Fruit fly (Drosophila melanogaster): ENCODE results near the gene CG13733.

Gene CG13733

DNA sequence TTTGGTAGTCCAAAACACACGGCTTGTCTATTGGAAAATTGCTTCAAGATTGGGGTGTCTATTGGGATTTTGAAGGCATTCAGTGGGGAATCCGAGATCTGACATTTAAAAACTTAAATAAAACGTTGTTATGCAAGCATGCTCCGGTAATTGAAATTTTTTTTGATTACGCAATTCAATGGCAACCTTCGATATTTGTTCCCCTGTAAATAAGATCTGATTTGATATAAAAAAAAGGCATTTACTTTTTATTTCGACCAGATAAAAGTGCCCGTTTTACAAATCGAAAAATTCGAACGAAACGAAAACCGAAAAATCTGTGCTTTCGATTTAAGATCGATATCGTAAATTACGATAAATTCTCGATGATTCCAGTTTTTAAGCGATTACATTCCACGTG is at the start of gene CG13733, which contains the start of gene qjt:
TSS of gene CG13733 (minus strand) at position 101 of the 400 bp plus-strand sequence.
TSS of gene qjt (plus strand) at position 271 of the 400 bp plus-strand sequence.
- no peak for TF ChIP-seq CG17801 (GFP tag; optimal IDR thresholded peaks at IDR 0.05; ENCODE audit: partially characterized antibody)

DNA sequence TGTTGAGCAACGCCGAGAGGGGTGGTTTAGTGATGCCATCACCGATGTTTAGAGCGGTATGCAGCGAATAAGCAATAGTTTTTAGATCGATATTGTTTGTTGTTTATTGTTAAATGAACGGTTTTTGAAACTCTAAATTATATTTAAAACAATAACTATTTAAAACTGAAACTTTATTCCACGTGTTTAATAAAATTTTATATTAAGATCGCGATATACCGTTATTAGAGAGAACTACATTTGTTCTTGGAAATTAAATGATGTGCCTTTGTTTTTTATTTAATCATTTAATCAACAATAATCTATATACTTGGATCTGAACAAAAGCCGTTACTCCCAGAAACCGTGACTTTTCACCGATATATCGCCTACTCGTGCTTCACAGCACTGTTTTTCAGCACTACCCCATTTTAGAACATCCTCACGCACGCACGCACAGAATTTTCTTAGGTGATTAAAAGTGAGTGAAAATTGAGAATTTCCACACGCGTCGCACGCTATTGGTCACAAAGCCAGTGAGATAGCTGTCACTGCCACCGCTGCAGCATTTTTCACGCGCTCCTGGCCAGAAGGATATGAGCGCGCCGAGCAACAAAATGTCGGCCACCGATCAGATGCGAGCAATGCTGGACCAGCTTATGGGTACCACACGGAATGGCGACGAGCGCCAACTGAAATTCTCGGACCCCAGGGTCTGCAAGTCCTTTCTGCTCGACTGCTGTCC is 35.3 kb upstream of the CG13733 start, which contains the start of the genes U4-U6-60K and CG7564:
TSS of gene U4-U6-60K (minus strand) at position 20 of the 724 bp plus-strand sequence.
TSS of gene CG7564 (plus strand) at position 406 of the 724 bp plus-strand sequence.
- peak; percentile 2 for TF ChIP-seq CG17801 (GFP tag; optimal IDR thresholded peaks at IDR 0.05; ENCODE audit: partially characterized antibody)

DNA sequence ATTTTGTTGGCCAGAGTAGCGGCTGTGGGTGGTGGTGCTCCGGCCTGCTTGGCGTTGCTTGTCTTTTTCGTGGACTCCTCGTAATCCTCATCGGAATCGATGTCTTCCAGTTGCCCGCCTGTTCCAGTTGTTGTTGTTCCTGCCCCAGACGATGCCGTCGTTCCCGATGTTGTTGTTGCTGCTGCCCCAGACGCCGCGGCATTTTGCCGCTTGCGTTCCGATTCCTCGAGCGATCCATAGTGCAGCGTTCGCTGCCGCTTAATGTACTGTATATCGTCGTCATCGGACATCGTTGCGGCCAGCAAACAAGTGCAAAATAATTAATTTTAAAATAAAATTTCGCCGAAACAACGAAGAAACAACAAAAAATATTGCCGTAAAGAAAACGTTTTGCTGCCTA is 34.8 kb upstream of the CG13733 start:
- no peak for TF ChIP-seq CG17801 (GFP tag; optimal IDR thresholded peaks at IDR 0.05; ENCODE audit: partially characterized antibody)

DNA sequence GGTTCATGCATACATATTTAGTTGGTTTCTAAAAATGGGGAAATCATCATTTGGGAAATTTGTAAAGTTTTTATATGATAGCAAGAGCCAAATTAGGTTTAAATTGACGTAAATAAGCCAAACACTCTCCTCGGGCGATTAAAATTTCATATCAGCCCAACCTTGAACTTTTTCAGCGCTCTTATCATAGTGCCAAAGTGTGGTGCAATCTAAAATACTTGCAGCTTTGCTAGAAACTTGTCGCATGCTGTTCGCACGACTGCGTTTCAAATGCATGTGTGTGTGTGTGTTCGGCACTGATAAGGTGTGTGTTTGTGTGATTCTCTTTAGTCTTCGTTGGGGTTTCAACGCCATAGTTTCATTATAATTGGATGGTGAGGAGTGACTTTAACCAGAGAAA is 28.1 kb upstream of the CG13733 start:
- no peak for TF ChIP-seq CG17801 (GFP tag; optimal IDR thresholded peaks at IDR 0.05; ENCODE audit: partially characterized antibody)

DNA sequence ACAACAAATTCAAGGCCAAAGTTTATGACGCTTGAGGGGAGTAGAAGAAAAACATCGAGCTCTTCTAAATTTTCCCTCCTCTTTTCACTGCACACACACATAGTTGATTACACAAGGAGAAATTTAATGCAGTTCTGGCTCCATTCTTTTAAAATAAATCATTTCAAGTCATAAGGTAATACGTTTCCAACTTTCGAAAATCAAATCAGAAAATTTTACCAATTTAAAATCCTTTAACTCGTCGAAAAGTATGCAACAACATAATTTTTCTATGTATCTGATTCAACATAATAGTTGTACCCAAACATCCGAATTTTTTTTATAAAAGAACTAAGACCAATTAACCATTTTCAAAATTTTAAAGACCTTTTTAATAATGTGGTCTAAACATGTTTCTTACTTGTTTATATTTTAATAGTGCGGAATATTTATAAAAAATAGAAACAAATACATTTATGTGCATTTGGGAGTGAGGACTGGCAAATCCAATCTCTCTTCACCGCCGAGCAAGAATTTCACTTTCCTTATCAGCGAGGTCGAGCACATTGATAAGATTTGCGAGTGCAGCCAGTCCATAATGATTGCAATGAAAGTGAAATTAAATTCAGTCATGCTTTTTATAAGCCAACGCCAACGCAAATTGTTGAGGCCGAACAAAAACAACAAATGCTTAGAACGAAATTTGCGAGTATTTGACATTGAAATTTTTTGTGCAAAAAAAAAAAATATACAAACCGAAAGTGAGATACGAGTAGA is 27.5 kb upstream of the CG13733 start:
- no peak for TF ChIP-seq CG17801 (GFP tag; optimal IDR thresholded peaks at IDR 0.05; ENCODE audit: partially characterized antibody)

DNA sequence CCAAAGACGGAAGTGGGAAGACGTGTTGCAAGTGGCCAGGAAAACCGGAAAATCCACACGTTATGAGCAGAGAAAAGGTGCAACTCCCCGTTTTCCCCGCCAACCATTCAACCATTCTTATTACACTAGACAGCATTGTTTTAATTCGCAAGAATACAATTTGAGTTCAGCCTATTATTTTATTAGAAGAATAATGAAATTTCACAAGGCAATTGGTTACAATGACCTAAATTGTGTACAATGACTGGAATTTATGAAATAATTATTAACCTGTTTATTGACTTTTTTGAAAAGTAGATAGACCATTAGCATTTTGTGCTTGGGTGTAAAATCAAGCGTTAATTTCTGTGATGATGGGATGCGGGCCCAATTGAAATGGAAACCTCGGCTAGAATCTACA is 25.8 kb upstream of the CG13733 start:
- TF ChIP-seq CG17801 (GFP tag; optimal IDR thresholded peaks at IDR 0.05; ENCODE audit: partially characterized antibody): no peak

DNA sequence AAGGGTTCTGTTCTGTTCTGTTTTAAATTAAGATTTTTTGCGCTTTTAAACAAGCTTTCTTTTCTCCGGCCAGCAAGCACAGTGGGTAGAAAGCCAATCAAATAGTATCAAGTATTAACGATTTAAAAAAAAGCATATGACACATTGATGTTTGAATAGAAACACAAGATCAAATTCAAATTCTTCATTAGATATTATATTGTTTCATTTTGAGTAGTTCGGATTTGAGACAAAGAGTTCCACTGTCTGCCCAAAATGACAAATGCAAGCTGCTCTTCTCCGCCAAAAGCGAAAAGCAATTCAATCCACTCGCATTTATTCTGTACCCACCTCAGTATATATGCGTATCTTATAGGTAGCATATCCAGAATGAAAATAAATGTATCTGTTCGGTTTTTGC is 23.5 kb upstream of the CG13733 start:
- TF ChIP-seq CG17801 (GFP tag; optimal IDR thresholded peaks at IDR 0.05; ENCODE audit: partially characterized antibody): no peak

DNA sequence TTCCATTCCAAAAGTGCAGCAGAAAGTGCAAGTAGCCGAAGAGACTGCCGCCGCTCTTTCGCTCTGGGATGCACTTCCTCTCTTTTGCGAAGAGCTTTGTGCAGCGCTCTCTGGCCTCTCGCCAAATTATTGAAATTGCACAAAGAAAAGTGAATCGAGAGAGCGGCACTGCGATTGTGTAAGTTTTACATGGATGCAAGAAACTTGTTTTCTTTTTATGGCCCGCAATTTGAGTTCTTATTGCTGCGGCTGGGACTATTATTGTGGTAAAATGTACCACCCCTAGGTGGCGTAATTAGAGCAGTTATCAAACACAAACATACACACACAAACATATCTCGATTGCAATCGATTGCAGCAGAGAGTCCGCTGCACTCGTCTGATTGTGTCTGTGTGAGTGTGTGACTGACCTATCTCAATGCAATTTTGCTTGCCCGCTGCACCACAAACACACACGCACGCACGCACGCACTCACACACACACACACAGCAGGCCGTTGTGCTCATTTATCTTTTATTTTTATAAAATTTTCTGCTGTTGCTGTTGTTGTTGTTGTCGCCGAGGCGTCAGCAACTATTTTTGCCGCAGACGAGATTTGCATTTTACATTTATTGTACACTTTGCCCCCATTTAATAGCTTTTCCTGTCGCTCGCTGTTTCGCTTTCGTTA is 21.7 kb upstream of the CG13733 start:
- TF ChIP-seq CG17801 (GFP tag; optimal IDR thresholded peaks at IDR 0.05; ENCODE audit: partially characterized antibody): peak; percentile 16

DNA sequence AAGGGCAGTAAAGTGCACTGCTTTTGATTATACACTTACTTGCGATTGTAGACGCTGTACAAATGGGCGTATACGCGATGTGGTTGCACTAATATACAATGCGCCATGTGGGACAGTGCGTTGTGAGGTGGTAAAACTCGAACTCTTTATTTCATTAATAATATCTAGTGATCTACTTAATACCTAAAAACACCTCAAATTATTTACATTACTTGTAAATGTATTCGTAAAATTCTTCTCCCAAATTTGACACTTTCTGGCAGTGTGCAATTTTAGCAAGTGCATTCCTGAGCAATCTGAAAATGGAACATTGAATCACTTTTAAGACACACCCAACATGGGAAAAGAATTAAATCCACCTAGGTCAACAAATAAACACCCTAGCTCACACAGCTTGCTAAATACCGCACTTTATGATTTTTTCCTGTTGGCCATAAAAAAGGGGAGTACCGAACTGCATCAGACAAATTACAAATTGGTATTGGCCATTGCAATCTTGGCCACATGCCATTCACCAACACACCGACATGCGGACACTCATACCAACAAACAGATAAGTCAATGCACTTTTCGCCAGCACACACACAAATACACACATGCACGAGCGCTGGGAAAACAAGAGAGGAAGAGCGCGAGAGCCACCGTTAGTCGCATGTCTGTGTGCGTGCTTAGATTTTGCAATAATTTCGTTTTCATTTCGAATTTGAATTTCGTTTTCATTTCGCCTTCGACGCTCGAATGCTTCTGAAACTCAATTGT is 20.4 kb upstream of the CG13733 start:
- TF ChIP-seq CG17801 (GFP tag; optimal IDR thresholded peaks at IDR 0.05; ENCODE audit: partially characterized antibody): no peak

DNA sequence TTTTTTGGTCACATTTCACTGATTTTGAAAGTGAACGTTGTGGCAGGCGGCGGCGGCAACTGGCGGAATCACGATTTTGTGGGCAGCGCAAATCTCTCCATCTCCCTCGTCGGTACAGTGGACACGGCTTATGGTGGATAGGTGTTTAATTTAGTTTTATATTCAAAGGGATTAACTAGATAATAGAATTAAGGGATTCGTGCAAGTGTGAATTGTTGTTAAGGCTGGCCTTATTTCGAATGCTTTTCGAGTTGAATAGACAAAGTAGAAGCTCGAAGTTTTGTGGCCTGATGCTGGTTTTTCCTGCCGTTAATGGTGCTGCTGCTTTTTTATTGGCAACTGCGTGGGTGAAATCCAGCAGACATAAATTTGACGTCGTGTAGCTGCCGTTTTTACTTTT is 19.2 kb upstream of the CG13733 start:
- no peak for TF ChIP-seq CG17801 (GFP tag; optimal IDR thresholded peaks at IDR 0.05; ENCODE audit: partially characterized antibody)

DNA sequence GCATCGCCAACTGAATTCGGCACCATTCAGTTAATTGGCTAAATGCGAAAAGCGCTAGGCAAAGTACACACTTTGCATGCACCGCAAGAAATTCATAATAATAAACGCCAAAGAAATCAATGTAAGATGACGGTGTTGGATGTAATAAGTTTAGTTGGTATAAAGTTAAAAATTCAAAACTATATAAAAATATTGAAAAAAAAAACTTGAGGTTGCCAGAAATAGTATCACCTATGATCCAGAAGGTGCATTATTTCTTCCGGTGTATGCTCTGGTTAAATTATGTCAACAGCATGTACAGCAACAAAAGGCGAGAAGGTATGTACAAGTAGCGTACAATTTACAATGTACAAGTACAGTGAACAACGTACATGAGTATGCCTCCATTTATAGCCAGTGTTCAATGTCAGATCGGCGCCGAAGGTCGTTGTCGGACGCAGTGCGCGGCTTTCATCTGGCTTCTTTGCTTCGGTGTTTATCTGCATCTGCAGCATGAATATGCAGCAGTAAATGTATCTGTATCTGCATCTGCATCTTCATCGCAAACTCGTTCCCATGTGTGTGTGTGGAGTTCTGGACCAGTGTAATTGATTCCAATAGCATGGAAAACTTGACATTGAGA is 18.3 kb upstream of the CG13733 start:
- TF ChIP-seq CG17801 (GFP tag; optimal IDR thresholded peaks at IDR 0.05; ENCODE audit: partially characterized antibody): no peak

DNA sequence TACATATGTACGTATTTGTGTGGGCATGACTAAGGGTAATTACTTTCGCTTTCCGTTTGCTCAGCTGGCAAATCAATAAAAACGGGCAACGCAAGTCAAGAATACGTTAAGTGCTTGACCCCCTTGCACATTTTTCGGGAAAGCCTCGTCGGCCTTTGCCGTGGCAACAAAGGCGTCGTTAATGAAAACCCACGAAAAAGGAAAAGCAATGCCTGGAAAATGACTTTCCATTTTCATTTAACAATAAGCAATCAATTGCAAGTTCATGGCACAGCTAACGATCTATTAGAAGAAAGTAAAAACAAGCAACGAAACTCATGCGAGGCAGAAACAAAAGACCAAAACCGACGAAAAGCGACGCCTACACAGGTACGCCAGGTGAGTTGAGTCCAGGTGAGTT is 17.3 kb upstream of the CG13733 start:
- TF ChIP-seq CG17801 (GFP tag; optimal IDR thresholded peaks at IDR 0.05; ENCODE audit: partially characterized antibody): no peak

DNA sequence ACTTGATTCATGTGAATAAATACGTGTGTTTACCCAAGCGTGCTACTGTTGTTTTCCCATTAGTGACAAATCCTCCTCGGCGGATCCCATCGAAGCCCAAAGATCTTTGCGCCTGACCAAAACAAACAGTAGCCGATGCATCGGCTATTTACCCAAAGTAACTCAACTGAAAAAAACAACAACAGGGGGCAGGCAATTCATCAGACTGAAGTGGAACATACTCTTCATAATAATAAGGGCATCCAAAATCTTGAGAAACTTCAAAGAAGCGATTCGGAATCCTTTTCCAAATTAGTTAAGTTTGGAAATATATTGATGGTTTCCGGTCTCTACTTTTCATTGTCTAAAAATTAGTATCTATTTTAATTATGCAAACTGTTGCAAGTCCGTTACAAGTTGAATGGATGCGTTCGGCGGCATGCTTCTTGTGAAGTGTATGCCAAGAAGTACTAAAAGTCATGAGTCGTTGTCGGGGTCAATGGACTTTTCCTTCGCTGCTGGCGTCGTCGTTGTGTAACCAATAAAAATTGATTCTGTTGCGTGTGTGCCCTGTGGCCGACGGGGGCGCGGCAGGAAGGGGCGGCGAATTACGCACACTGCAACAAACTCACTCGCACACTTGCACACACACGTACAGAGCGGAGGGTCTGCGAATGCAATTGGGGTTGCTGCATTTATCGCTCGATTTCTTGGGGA is 16.7 kb upstream of the CG13733 start:
- TF ChIP-seq CG17801 (GFP tag; optimal IDR thresholded peaks at IDR 0.05; ENCODE audit: partially characterized antibody): no peak

DNA sequence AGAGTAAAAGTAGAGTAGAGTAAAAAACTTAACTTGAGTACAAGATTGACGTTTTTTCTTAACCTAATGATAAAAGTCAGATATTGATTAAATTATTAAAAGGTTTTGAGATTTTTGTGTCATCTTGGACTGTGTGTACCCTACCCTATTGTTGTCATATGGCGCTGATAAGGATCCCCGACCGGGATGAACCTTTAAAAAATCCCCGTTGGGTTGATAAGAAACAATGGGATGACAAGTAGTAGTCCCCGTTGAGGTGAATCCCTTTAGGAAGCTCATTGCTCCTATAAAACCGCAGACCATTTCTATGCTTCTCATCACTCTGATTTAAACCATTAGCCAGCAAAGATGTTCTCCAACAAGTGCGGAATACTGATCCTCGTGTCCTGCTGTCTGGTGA is 15.8 kb upstream of the CG13733 start, which contains the start of gene edin:
TSS of gene edin (plus strand) at position 340 of the 400 bp plus-strand sequence.
- no peak for TF ChIP-seq CG17801 (GFP tag; optimal IDR thresholded peaks at IDR 0.05; ENCODE audit: partially characterized antibody)
